Fruit fly (Drosophila melanogaster) Kc167 (cell line): ENCODE measurements around the gene CG34357.

Experiments used
- Myc ChIP-seq: fragments of >200 bp; optimal IDR thresholded peaks from 2 replicates; lab custom pipeline; 2017; ENCODE audit warnings: missing external identifiers
- Sin3A ChIP-seq: fragments of >200 bp; optimal IDR thresholded peaks from 2 replicates; lab custom pipeline; 2018; ENCODE audit warnings: missing external identifiers
- h ChIP-seq: fragments of >200 bp; optimal IDR thresholded peaks from 3 replicates; lab custom pipeline; 2018; ENCODE audit warnings: missing external identifiers
- insv ChIP-seq: fragments of >200 bp; optimal IDR thresholded peaks from 3 replicates; lab custom pipeline; 2018; ENCODE audit warnings: missing external identifiers
- psq ChIP-seq: fragments of >200 bp; optimal IDR thresholded peaks from 2 replicates; lab custom pipeline; 2017; ENCODE audit warnings: missing external identifiers
- ttk ChIP-seq: sonication (Bioruptor generic); optimal IDR thresholded peaks from 2 replicates; lab custom pipeline; 2017; ENCODE audit warnings: missing external identifiers

Gene CG34357

dm6 chr3R:4462783-4463182 is 95.1 kb downstream of the CG34357 start, which contains the start of gene CG31522:
TSS of gene CG31522 (minus strand) at chr3R:4462883.
- TF ChIP-seq Myc (no peak), h (lab: Kevin White, UChicago) (no peak), ttk (no peak), insv (lab: Kevin White, UChicago) (no peak), Sin3A (lab: Kevin White, UChicago) (no peak), psq (no peak)

- TF ChIP-seq h (lab: Kevin White, UChicago): no peak
Measured at dm6 chr3R:4458272-4458671, 99.6 kb downstream of the CG34357 start.

- TF ChIP-seq Sin3A (lab: Kevin White, UChicago) (no peak), h (lab: Kevin White, UChicago) (no peak), insv (lab: Kevin White, UChicago) (no peak), ttk (no peak), psq (no peak), Myc (no peak)
Measured at dm6 chr3R:4457625-4458024, 100.2 kb downstream of the CG34357 start.

- TF ChIP-seq insv (lab: Kevin White, UChicago) (peak; percentile 10), Sin3A (lab: Kevin White, UChicago) (no peak), h (lab: Kevin White, UChicago) (peak; percentile 54)
Measured at dm6 chr3R:4453213-4453956, 104.5 kb downstream of the CG34357 start.

- no peak for TF ChIP-seq insv (lab: Kevin White, UChicago)
- no peak for TF ChIP-seq h (lab: Kevin White, UChicago)
- TF ChIP-seq Sin3A (lab: Kevin White, UChicago): no peak
- no peak for TF ChIP-seq Myc
- no peak for TF ChIP-seq ttk
- TF ChIP-seq psq: no peak
Measured at dm6 chr3R:4452345-4453044, 105.4 kb downstream of the CG34357 start.

dm6 chr3R:4450721-4451120 is 107.1 kb downstream of the CG34357 start:
- TF ChIP-seq Sin3A (lab: Kevin White, UChicago) (no peak), ttk (no peak), Myc (no peak), psq (no peak), h (lab: Kevin White, UChicago) (no peak), insv (lab: Kevin White, UChicago) (no peak)

dm6 chr3R:4449256-4449655 is 108.6 kb downstream of the CG34357 start:
- no peak for TF ChIP-seq Myc
- TF ChIP-seq ttk: no peak
- TF ChIP-seq h (lab: Kevin White, UChicago): no peak
- TF ChIP-seq psq: no peak
- no peak for TF ChIP-seq Sin3A (lab: Kevin White, UChicago)
- TF ChIP-seq insv (lab: Kevin White, UChicago): no peak

dm6 chr3R:4446455-4447224 is 111.2 kb downstream of the CG34357 start:
- TF ChIP-seq h (lab: Kevin White, UChicago): no peak
- TF ChIP-seq ttk: no peak

dm6 chr3R:4445083-4445482 is 112.8 kb downstream of the CG34357 start:
- no peak for TF ChIP-seq Myc
- no peak for TF ChIP-seq h (lab: Kevin White, UChicago)
- no peak for TF ChIP-seq Sin3A (lab: Kevin White, UChicago)
- TF ChIP-seq psq: no peak
- TF ChIP-seq insv (lab: Kevin White, UChicago): no peak
- no peak for TF ChIP-seq ttk
